Worm (Caenorhabditis elegans) whole organism, late embryonic: ENCODE results near the gene T04A6.3.

Source experiments
- K02D7.2 ChIP-seq: sonication (generic microtip); optimal IDR thresholded peaks from 2 replicates; lab custom pipeline; 2017; ENCODE audit warnings: mild to moderate bottlenecking, missing genetic modification characterization, missing compliant biosample characterization
- ama-1 ChIP-seq: fragments of 150-350 bp; optimal IDR thresholded peaks from 2 replicates; lab custom pipeline; 2014
- che-1 ChIP-seq: sonication (generic microtip); optimal IDR thresholded peaks from 2 replicates; lab custom pipeline; 2016; ENCODE audit warnings: mild to moderate bottlenecking, missing genetic modification characterization, missing compliant biosample characterization
- dmd-4 ChIP-seq: sonication (generic microtip); optimal IDR thresholded peaks from 2 replicates; lab custom pipeline; 2016; ENCODE audit warnings: borderline replicate concordance, missing genetic modification characterization, missing compliant biosample characterization
- fkh-6 ChIP-seq: sonication (generic microtip); optimal IDR thresholded peaks from 2 replicates; lab custom pipeline; 2016; ENCODE audit warnings: missing genetic modification characterization, missing compliant biosample characterization
- gmeb-2 ChIP-seq: sonication (generic microtip); optimal IDR thresholded peaks from 2 replicates; lab custom pipeline; 2016; ENCODE audit warnings: missing genetic modification characterization, inconsistent platforms, missing compliant biosample characterization
- npax-4 ChIP-seq: sonication (generic microtip); optimal IDR thresholded peaks from 2 replicates; lab custom pipeline; 2016; ENCODE audit warnings: missing genetic modification characterization, missing compliant biosample characterization
- unc-42 ChIP-seq: sonication (generic microtip); optimal IDR thresholded peaks from 2 replicates; lab custom pipeline; 2016; ENCODE audit warnings: missing genotype, missing genetic modification characterization, missing compliant biosample characterization

- TF ChIP-seq K02D7.2 (tag; lab: Kevin White, UChicago) (no peak), npax-4 (tag; lab: Kevin White, UChicago) (no peak), gmeb-2 (tag; lab: Kevin White, UChicago) (no peak), fkh-6 (tag; lab: Kevin White, UChicago) (no peak), dmd-4 (tag; lab: Kevin White, UChicago) (no peak), ama-1 (no peak), che-1 (tag; lab: Kevin White, UChicago) (no peak), unc-42 (tag; lab: Kevin White, UChicago) (no peak)
Observed at ce11 chrIII:7641337-7641736, 33.2 kb upstream of the T04A6.3 start.
